Worm (Caenorhabditis elegans): ENCODE measurements around the gene B0563.6.

B0563.6 gene

ce11 chrX:9104399-9104798, 33.1 kb upstream of the B0563.6 start:
- TF ChIP-seq pqm-1 (tag; optimal IDR thresholded peaks at IDR 0.05): peak; percentile 49
- no peak for TF ChIP-seq mdl-1 (tag; optimal IDR thresholded peaks at IDR 0.05)
- peak; percentile 83 for TF ChIP-seq pha-4 (tag; optimal IDR thresholded peaks at IDR 0.05)

ce11 chrX:9105075-9105474, 32.4 kb upstream of the B0563.6 start:
- TF ChIP-seq elt-2 (tag; optimal IDR thresholded peaks at IDR 0.05) (peak; percentile 48), nhr-28 (tag; optimal IDR thresholded peaks at IDR 0.05) (no peak), pqm-1 (tag; optimal IDR thresholded peaks at IDR 0.05) (peak; percentile 12)

- TF ChIP-seq elt-1 (tag; optimal IDR thresholded peaks at IDR 0.05) (no peak), jun-1 (tag; optimal IDR thresholded peaks at IDR 0.05) (no peak)
Observed at ce11 chrX:9105888-9106287, 31.6 kb upstream of the B0563.6 start.

- no peak for TF ChIP-seq fkh-2 (tag; optimal IDR thresholded peaks at IDR 0.05)
- no peak for TF ChIP-seq mdl-1 (tag; optimal IDR thresholded peaks at IDR 0.05)
- TF ChIP-seq fos-1 (tag; optimal IDR thresholded peaks at IDR 0.05): no peak
- TF ChIP-seq lin-15B (tag; optimal IDR thresholded peaks at IDR 0.05): no peak
- TF ChIP-seq nhr-25 (tag; optimal IDR thresholded peaks at IDR 0.05): no peak
- no peak for TF ChIP-seq pha-4 (tag; optimal IDR thresholded peaks at IDR 0.05)
- TF ChIP-seq mml-1 (tag; optimal IDR thresholded peaks at IDR 0.05): no peak
- no peak for TF ChIP-seq eor-1 (tag; optimal IDR thresholded peaks at IDR 0.05)
- TF ChIP-seq ceh-82 (tag; optimal IDR thresholded peaks at IDR 0.05): no peak
- TF ChIP-seq nhr-43 (tag; optimal IDR thresholded peaks at IDR 0.05; ENCODE audit: poor library complexity, severe bottlenecking): no peak
- TF ChIP-seq R02D3.7 (tag; optimal IDR thresholded peaks at IDR 0.05): no peak
Observed at ce11 chrX:9107866-9108265, 29.6 kb upstream of the B0563.6 start.

- TF ChIP-seq nhr-25 (tag; optimal IDR thresholded peaks at IDR 0.05) (peak; percentile 80), aly-2 (tag; optimal IDR thresholded peaks at IDR 0.05) (no peak), lin-15B (tag; optimal IDR thresholded peaks at IDR 0.05) (no peak), nhr-67 (tag; optimal IDR thresholded peaks at IDR 0.05) (no peak)
Observed at ce11 chrX:9111585-9111984, 25.9 kb upstream of the B0563.6 start.

ce11 chrX:9113829-9114228, 23.7 kb upstream of the B0563.6 start, which contains the start of gene C25A11.2:
Gene C25A11.2 (plus strand): TSS chrX:9114066.
- TF ChIP-seq hmg-11 (tag; optimal IDR thresholded peaks at IDR 0.05) (peak; percentile 42), pha-4 (tag; optimal IDR thresholded peaks at IDR 0.05) (peak; percentile 62), ZK546.5 (tag; optimal IDR thresholded peaks at IDR 0.05) (no peak), egl-5 (tag; optimal IDR thresholded peaks at IDR 0.05) (no peak), skn-1 (tag; optimal IDR thresholded peaks at IDR 0.05) (no peak), lsy-12 (tag; optimal IDR thresholded peaks at IDR 0.05) (no peak), jun-1 (tag; optimal IDR thresholded peaks at IDR 0.05) (no peak), ceh-82 (tag; optimal IDR thresholded peaks at IDR 0.05) (no peak), nhr-76 (tag; optimal IDR thresholded peaks at IDR 0.05) (no peak), mdl-1 (tag; optimal IDR thresholded peaks at IDR 0.05) (no peak), eor-1 (tag; optimal IDR thresholded peaks at IDR 0.05) (no peak), unc-62 (GFP tag; optimal IDR thresholded peaks at IDR 0.05) (no peak), fos-1 (tag; optimal IDR thresholded peaks at IDR 0.05) (no peak), nhr-67 (tag; optimal IDR thresholded peaks at IDR 0.05) (no peak), egl-27 (tag; optimal IDR thresholded peaks at IDR 0.05) (no peak), ceh-9 (tag; optimal IDR thresholded peaks at IDR 0.05) (no peak), ztf-11 (tag; optimal IDR thresholded peaks at IDR 0.05) (no peak), nhr-43 (tag; optimal IDR thresholded peaks at IDR 0.05; ENCODE audit: poor library complexity, severe bottlenecking) (no peak), pqm-1 (tag; optimal IDR thresholded peaks at IDR 0.05) (no peak), nhr-237 (tag; optimal IDR thresholded peaks at IDR 0.05) (no peak), mml-1 (tag; optimal IDR thresholded peaks at IDR 0.05) (no peak), R02D3.7 (tag; optimal IDR thresholded peaks at IDR 0.05) (no peak), fkh-10 (GFP tag; optimal IDR thresholded peaks at IDR 0.05) (no peak), elt-1 (tag; optimal IDR thresholded peaks at IDR 0.05) (no peak), unc-39 (tag; optimal IDR thresholded peaks at IDR 0.05) (no peak), ztf-4 (tag; optimal IDR thresholded peaks at IDR 0.05) (no peak), daf-12 (tag; optimal IDR thresholded peaks at IDR 0.05) (no peak), elt-2 (tag; optimal IDR thresholded peaks at IDR 0.05) (no peak), elt-3 (tag; optimal IDR thresholded peaks at IDR 0.05) (no peak), ceh-16 (tag; optimal IDR thresholded peaks at IDR 0.05) (no peak), ceh-28 (tag; optimal IDR thresholded peaks at IDR 0.05) (no peak), nhr-12 (tag; optimal IDR thresholded peaks at IDR 0.05) (no peak), nhr-77 (tag; optimal IDR thresholded peaks at IDR 0.05) (no peak), fkh-2 (tag; optimal IDR thresholded peaks at IDR 0.05) (no peak), sea-2 (GFP tag; optimal IDR thresholded peaks at IDR 0.05) (no peak), lin-39 (tag; optimal IDR thresholded peaks at IDR 0.05) (peak; percentile 13), nhr-25 (tag; optimal IDR thresholded peaks at IDR 0.05) (peak; percentile 23), nhr-23 (tag; optimal IDR thresholded peaks at IDR 0.05) (no peak), tbx-2 (tag; optimal IDR thresholded peaks at IDR 0.05) (no peak)

Data from whole organism, L3 larva.